Fruit fly (Drosophila melanogaster): ENCODE measurements around the gene CG7065.

- TF ChIP-seq CG17806 (tag; optimal IDR thresholded peaks at IDR 0.05), result no peak
- no peak for TF ChIP-seq Ets98B (GFP tag; IDR thresholded peaks at IDR 0.05)
- no peak for TF ChIP-seq CG12605 (GFP tag; IDR thresholded peaks at IDR 0.05)
- TF ChIP-seq CG8159 (tag; optimal IDR thresholded peaks at IDR 0.05), result no peak
- TF ChIP-seq gl (tag; optimal IDR thresholded peaks at IDR 0.05), result no peak
- no peak for TF ChIP-seq CG4496 (GFP tag; IDR thresholded peaks at IDR 0.05)
Measured at dm6 chrX:9129436-9129835, 12.9 kb upstream of the CG7065 start.

Measured in whole organism, pupa.